Worm (Caenorhabditis elegans) whole organism, mixed stage, embryonic: ENCODE measurements around the gene srh-112.
"Not testable (repeated sequence)": the region's sequence is repeated elsewhere in the genome, so short reads cannot be mapped to it uniquely, and the experiment has no call there.

Experiments
- M03D4.4 ChIP-seq: sonication (generic microtip); optimal IDR thresholded peaks from 2 replicates; lab custom pipeline; 2017; ENCODE audit warnings: mild to moderate bottlenecking, missing genetic modification characterization, missing compliant biosample characterization
- bed-3 ChIP-seq: fragments of 200-800 bp; sonication (Bioruptor generic); optimal IDR thresholded peaks from 3 replicates; lab custom pipeline; 2018; ENCODE audit warnings: mild to moderate bottlenecking, missing genetic modification characterization, moderate library complexity, missing compliant biosample characterization
- blmp-1 ChIP-seq: fragments of 150-350 bp; optimal IDR thresholded peaks from 2 replicates; lab custom pipeline; 2014; ENCODE audit warnings: missing biosample characterization, missing genetic modification characterization
- ceh-39 ChIP-seq: fragments of 150-350 bp; optimal IDR thresholded peaks from 2 replicates; lab custom pipeline; 2014; ENCODE audit warnings: missing biosample characterization, missing genetic modification characterization
- ceh-43 ChIP-seq: fragments of 200-800 bp; sonication (Bioruptor generic); optimal IDR thresholded peaks from 2 replicates; lab custom pipeline; 2018; ENCODE audit warnings: mild to moderate bottlenecking, missing genetic modification characterization, moderate library complexity, missing compliant biosample characterization
- ceh-83 ChIP-seq: fragments of 200-800 bp; sonication (Bioruptor generic); optimal IDR thresholded peaks from 2 replicates; lab custom pipeline; 2018; ENCODE audit warnings: mild to moderate bottlenecking, missing genetic modification characterization, missing compliant biosample characterization
- cnd-1 ChIP-seq: fragments of 200-800 bp; sonication (Bioruptor generic); optimal IDR thresholded peaks from 2 replicates; lab custom pipeline; 2018; ENCODE audit warnings: mild to moderate bottlenecking, missing genetic modification characterization, missing compliant biosample characterization
- drap-1 ChIP-seq: fragments of 200-800 bp; sonication (Bioruptor generic); optimal IDR thresholded peaks from 3 replicates; lab custom pipeline; 2018; ENCODE audit warnings: mild to moderate bottlenecking, missing genetic modification characterization, missing compliant biosample characterization
- elt-1 ChIP-seq: sonication (generic microtip); optimal IDR thresholded peaks from 2 replicates; lab custom pipeline; 2017; ENCODE audit warnings: missing genetic modification characterization, mild to moderate bottlenecking, missing compliant biosample characterization, antibody characterized with exemption, moderate library complexity, borderline replicate concordance; ENCODE audit not compliant: insufficient read depth
- flh-1 ChIP-seq: fragments of 200-800 bp; sonication (Bioruptor generic); optimal IDR thresholded peaks from 2 replicates; lab custom pipeline; 2018; ENCODE audit warnings: mild to moderate bottlenecking, missing genetic modification characterization, moderate library complexity, missing compliant biosample characterization
- hlh-1 ChIP-seq: fragments of 150-350 bp; optimal IDR thresholded peaks from 2 replicates; lab custom pipeline; 2014; ENCODE audit warnings: missing biosample characterization, missing genetic modification reagents, missing genetic modification characterization
- lin-13 ChIP-seq: fragments of 150-350 bp; optimal IDR thresholded peaks from 2 replicates; lab custom pipeline; 2014; ENCODE audit warnings: missing biosample characterization, missing genetic modification characterization
- lin-32 ChIP-seq: fragments of 200-800 bp; sonication (Bioruptor generic); optimal IDR thresholded peaks from 2 replicates; lab custom pipeline; 2018; ENCODE audit warnings: mild to moderate bottlenecking, missing genetic modification characterization, missing compliant biosample characterization
- lsy-2 ChIP-seq: fragments of 150-350 bp; optimal IDR thresholded peaks from 2 replicates; lab custom pipeline; 2014; ENCODE audit warnings: missing biosample characterization, missing genetic modification characterization
- mab-5 ChIP-seq: fragments of 150-350 bp; optimal IDR thresholded peaks from 2 replicates; lab custom pipeline; 2014; ENCODE audit warnings: missing biosample characterization, missing genetic modification characterization
- nhr-12 ChIP-seq: fragments of 150-350 bp; optimal IDR thresholded peaks from 2 replicates; lab custom pipeline; 2014; ENCODE audit warnings: missing biosample characterization, missing genetic modification characterization
- nhr-237 ChIP-seq: fragments of 150-350 bp; optimal IDR thresholded peaks from 2 replicates; lab custom pipeline; 2014; ENCODE audit warnings: missing biosample characterization, missing genetic modification characterization
- nhr-28 ChIP-seq: fragments of 150-350 bp; optimal IDR thresholded peaks from 2 replicates; lab custom pipeline; 2014; ENCODE audit warnings: missing biosample characterization, missing genetic modification characterization
- nhr-76 ChIP-seq: sonication (generic microtip); optimal IDR thresholded peaks from 2 replicates; lab custom pipeline; 2017; ENCODE audit warnings: missing biosample characterization, missing genetic modification characterization
- pha-4 ChIP-seq: fragments of 150-350 bp; optimal IDR thresholded peaks from 2 replicates; lab custom pipeline; 2018; ENCODE audit warnings: missing biosample characterization, missing genetic modification reagents, missing genetic modification characterization
- sem-2 ChIP-seq: fragments of 200-800 bp; sonication (Bioruptor generic); optimal IDR thresholded peaks from 2 replicates; lab custom pipeline; 2018; ENCODE audit warnings: mild to moderate bottlenecking, missing genetic modification characterization, missing compliant biosample characterization
- unc-120 ChIP-seq: sonication (generic microtip); optimal IDR thresholded peaks from 2 replicates; lab custom pipeline; 2017; ENCODE audit warnings: missing genetic modification characterization, missing compliant biosample characterization; ENCODE audit not compliant: poor library complexity, severe bottlenecking
- unc-39 ChIP-seq: fragments of 150-350 bp; optimal IDR thresholded peaks from 2 replicates; lab custom pipeline; 2014; ENCODE audit warnings: missing biosample characterization, missing genetic modification characterization
- unc-62 ChIP-seq: fragments of 150-350 bp; optimal IDR thresholded peaks from 2 replicates; lab custom pipeline; 2014; ENCODE audit warnings: missing biosample characterization, missing genetic modification reagents, missing genetic modification characterization
- zip-8 ChIP-seq: fragments of 150-350 bp; optimal IDR thresholded peaks from 2 replicates; lab custom pipeline; 2014; ENCODE audit warnings: missing biosample characterization, missing genetic modification characterization
- ztf-11 ChIP-seq: fragments of 150-350 bp; optimal IDR thresholded peaks from 2 replicates; lab custom pipeline; 2014; ENCODE audit warnings: missing biosample characterization, missing genetic modification characterization

Gene srh-112

ce11 chrV:17257637-17258036 is 31.6 kb upstream of the srh-112 start:
- TF ChIP-seq flh-1 (no peak), unc-39 (tag; lab: Kevin White, UChicago) (no peak), ceh-43 (no peak)

ce11 chrV:17255454-17255853 is 29.4 kb upstream of the srh-112 start, which contains the start of gene srh-115:
TSS of gene srh-115 (plus strand) at chrV:17255754.
- no peak for TF ChIP-seq ceh-83 (GFP tag; lab: Kevin White, UChicago)

ce11 chrV:17255028-17255427 is 29.0 kb upstream of the srh-112 start, which contains the start of gene srh-116:
TSS of gene srh-116 (minus strand) at chrV:17255128.
- not testable (repeated sequence) for TF ChIP-seq nhr-76 (tag; lab: Kevin White, UChicago); ceh-43; nhr-237 (tag; lab: Kevin White, UChicago)

ce11 chrV:17251364-17251961 is 25.4 kb upstream of the srh-112 start, which contains the start of gene Y61B8A.6:
TSS of gene Y61B8A.6 (plus strand) at chrV:17251911.
- TF ChIP-seq cnd-1 (tag; lab: Kevin White, UChicago) (no peak), nhr-28 (tag; lab: Kevin White, UChicago) (no peak), lin-13 (tag; lab: Kevin White, UChicago) (no peak), blmp-1 (tag; lab: Kevin White, UChicago) (no peak), elt-1 (tag; lab: Kevin White, UChicago) (no peak), bed-3 (no peak)

- TF ChIP-seq lin-13 (tag; lab: Kevin White, UChicago) (no peak), unc-39 (tag; lab: Kevin White, UChicago) (no peak), lin-32 (GFP tag; lab: Kevin White, UChicago) (no peak), nhr-76 (tag; lab: Kevin White, UChicago) (no peak)
Measured at ce11 chrV:17248915-17249314, 22.9 kb upstream of the srh-112 start, which contains the start of gene clec-243. TSS of gene clec-243 (minus strand) at chrV:17249015.

- TF ChIP-seq lin-13 (tag; lab: Kevin White, UChicago) (no peak), unc-62 (GFP tag; lab: Kevin White, UChicago) (no peak), ceh-83 (GFP tag; lab: Kevin White, UChicago) (no peak), nhr-76 (tag; lab: Kevin White, UChicago) (no peak), mab-5 (tag; lab: Kevin White, UChicago) (no peak), bed-3 (no peak), unc-120 (no peak), pha-4 (tag; lab: Kevin White, UChicago) (no peak), zip-8 (no peak), unc-39 (tag; lab: Kevin White, UChicago) (no peak), lsy-2 (tag; lab: Kevin White, UChicago) (no peak), M03D4.4 (tag; lab: Kevin White, UChicago) (no peak), nhr-12 (tag; lab: Kevin White, UChicago) (no peak), drap-1 (GFP tag; lab: Kevin White, UChicago) (no peak), nhr-28 (tag; lab: Kevin White, UChicago) (no peak), ztf-11 (tag; lab: Kevin White, UChicago) (no peak)
- TF ChIP-seq, all 35 proteins: peak for 0
Measured at ce11 chrV:17245406-17245805, 19.4 kb upstream of the srh-112 start, which contains the start of gene clec-242. TSS of gene clec-242 (minus strand) at chrV:17245506.

- TF ChIP-seq M03D4.4 (tag; lab: Kevin White, UChicago), result no peak
Measured at ce11 chrV:17243016-17243415, 17.0 kb upstream of the srh-112 start.

ce11 chrV:17242552-17242951 is 16.5 kb upstream of the srh-112 start, which contains the start of gene Y68A4B.3:
TSS of gene Y68A4B.3 (minus strand) at chrV:17242652.
- TF ChIP-seq hlh-1 (tag; lab: Kevin White, UChicago) (no peak), lin-13 (tag; lab: Kevin White, UChicago) (no peak), lin-32 (GFP tag; lab: Kevin White, UChicago) (no peak), ceh-39 (tag; lab: Kevin White, UChicago) (no peak), ceh-43 (no peak), elt-1 (tag; lab: Kevin White, UChicago) (no peak), sem-2 (GFP tag; lab: Kevin White, UChicago) (no peak)
